Fruit fly (Drosophila melanogaster) whole organism, wandering third instar larva: ENCODE measurements around the gene Miga.

Experiments used
- Abd-B ChIP-seq: fragments of >200 bp; optimal IDR thresholded peaks from 2 replicates; lab custom pipeline; 2017; ENCODE audit warnings: missing biosample characterization, missing genetic modification characterization
- CG32264 ChIP-seq: fragments of 200-800 bp; sonication (Bioruptor generic); optimal IDR thresholded peaks from 2 replicates; lab custom pipeline; 2016; ENCODE audit warnings: missing biosample characterization, missing genetic modification characterization
- CG9705 ChIP-seq: fragments of 200-800 bp; sonication (Bioruptor generic); optimal IDR thresholded peaks from 2 replicates; lab custom pipeline; 2018; ENCODE audit warnings: missing biosample characterization, mild to moderate bottlenecking, missing genetic modification characterization
- CrebA ChIP-seq: fragments of 200-800 bp; sonication (Bioruptor generic); optimal IDR thresholded peaks from 2 replicates; lab custom pipeline; 2016; ENCODE audit warnings: missing biosample characterization, mild to moderate bottlenecking, missing genetic modification characterization, borderline replicate concordance
- Dfd ChIP-seq: fragments of >200 bp; optimal IDR thresholded peaks from 2 replicates; lab custom pipeline; 2017; ENCODE audit warnings: missing biosample characterization, missing genetic modification characterization
- Dif ChIP-seq: fragments of 200-275, 200-300 bp; sonication (Bioruptor generic); optimal IDR thresholded peaks from 2 replicates; lab custom pipeline; 2018; ENCODE audit warnings: missing biosample characterization, missing genetic modification characterization; ENCODE audit not compliant: partially characterized antibody
- GATAd ChIP-seq: sonication (Bioruptor generic); optimal IDR thresholded peaks from 2 replicates; lab custom pipeline; 2016; ENCODE audit warnings: missing biosample characterization, missing genetic modification characterization
- HLH106 ChIP-seq: fragments of 200-800 bp; optimal IDR thresholded peaks from 3 replicates; lab custom pipeline; 2019; ENCODE audit warnings: missing biosample characterization, mild to moderate bottlenecking, missing genetic modification characterization, moderate library complexity
- Hr78 ChIP-seq: fragments of >200 bp; optimal IDR thresholded peaks from 2 replicates; lab custom pipeline; 2017; ENCODE audit warnings: missing biosample characterization, missing genetic modification characterization
- Hr83 ChIP-seq: fragments of 200-300 bp; sonication (Bioruptor generic); optimal IDR thresholded peaks from 2 replicates; lab custom pipeline; 2016; ENCODE audit warnings: missing biosample characterization, mild to moderate bottlenecking, missing genetic modification characterization, moderate library complexity; ENCODE audit not compliant: poor library complexity, severe bottlenecking
- Mio ChIP-seq: sonication (Bioruptor generic); optimal IDR thresholded peaks from 2 replicates; lab custom pipeline; 2016; ENCODE audit warnings: missing biosample characterization, missing genetic modification characterization
- Myc ChIP-seq: fragments of >200 bp; optimal IDR thresholded peaks from 2 replicates; lab custom pipeline; 2017
- N ChIP-seq: fragments of >200 bp; optimal IDR thresholded peaks from 2 replicates; lab custom pipeline; 2018; ENCODE audit warnings: missing biosample characterization, missing external identifiers, missing genetic modification characterization
- Rel ChIP-seq, 2 experiments: fragments of 200-800 bp; sonication (Bioruptor generic) in 1 of 2; optimal IDR thresholded peaks; 2 replicates in 1 of 2; 3 replicates in 1 of 2; lab custom pipeline; 2016 to 2019; ENCODE audit warnings: mild to moderate bottlenecking in 2 of 2, missing biosample characterization in 2 of 2, missing genetic modification characterization in 2 of 2, moderate library complexity in 1 of 2
- Vsx2 ChIP-seq: fragments of 200-300, 225-300 bp; sonication (Bioruptor generic); optimal IDR thresholded peaks from 2 replicates; lab custom pipeline; 2018; ENCODE audit warnings: missing biosample characterization, missing genetic modification characterization; ENCODE audit not compliant: partially characterized antibody
- br ChIP-seq: fragments of 200-800 bp; sonication (Bioruptor generic); optimal IDR thresholded peaks from 2 replicates; lab custom pipeline; 2016; ENCODE audit warnings: missing biosample characterization, missing genetic modification characterization
- brk ChIP-seq: fragments of 200-800 bp; sonication (Bioruptor generic); optimal IDR thresholded peaks from 2 replicates; lab custom pipeline; 2016; ENCODE audit warnings: missing biosample characterization, mild to moderate bottlenecking, missing genetic modification characterization
- dmrt93B ChIP-seq: fragments of 200-800 bp; sonication (Bioruptor generic); optimal IDR thresholded peaks from 2 replicates; lab custom pipeline; 2018; ENCODE audit warnings: missing biosample characterization, mild to moderate bottlenecking, missing genetic modification characterization
- dsf ChIP-seq: sonication (Bioruptor generic); optimal IDR thresholded peaks from 2 replicates; lab custom pipeline; 2016; ENCODE audit warnings: missing biosample characterization, missing genetic modification characterization, borderline replicate concordance
- ey ChIP-seq: fragments of 200-800 bp; sonication (Bioruptor generic); optimal IDR thresholded peaks from 2 replicates; lab custom pipeline; 2016; ENCODE audit warnings: missing biosample characterization, missing genetic modification characterization
- foxo ChIP-seq, 2 experiments: fragments of 200-800 bp; sonication (Bioruptor generic); optimal IDR thresholded peaks; 2 replicates in 1 of 2; 3 replicates in 1 of 2; lab custom pipeline; 2016 to 2017; ENCODE audit warnings: missing biosample characterization in 2 of 2, missing genetic modification characterization in 2 of 2
- fru ChIP-seq: fragments of 200-800 bp; sonication (Bioruptor generic); optimal IDR thresholded peaks from 3 replicates; lab custom pipeline; 2016; ENCODE audit warnings: missing biosample characterization, mild to moderate bottlenecking, missing genetic modification characterization
- jim ChIP-seq: fragments of 175-275, 200-325 bp; sonication (Bioruptor generic); optimal IDR thresholded peaks from 2 replicates; lab custom pipeline; 2016; ENCODE audit warnings: missing biosample characterization, mild to moderate bottlenecking, missing genetic modification characterization
- lola ChIP-seq: fragments of >200 bp; optimal IDR thresholded peaks from 2 replicates; lab custom pipeline; 2017; ENCODE audit warnings: missing biosample characterization, missing genetic modification characterization
- pan ChIP-seq: fragments of >200 bp; optimal IDR thresholded peaks from 2 replicates; lab custom pipeline; 2017
- psq ChIP-seq: fragments of 200-800 bp; sonication (Bioruptor generic); optimal IDR thresholded peaks from 3 replicates; lab custom pipeline; 2017; ENCODE audit warnings: missing biosample characterization, mild to moderate bottlenecking, missing genetic modification characterization, moderate library complexity
- sage ChIP-seq: fragments of 200-800 bp; sonication (Bioruptor generic); optimal IDR thresholded peaks from 2 replicates; lab custom pipeline; 2016; ENCODE audit warnings: missing biosample characterization, mild to moderate bottlenecking, missing genetic modification characterization
- sv ChIP-seq: fragments of 200-800 bp; sonication (Bioruptor generic); optimal IDR thresholded peaks from 3 replicates; lab custom pipeline; 2016; ENCODE audit warnings: missing biosample characterization, missing genetic modification characterization
- usp ChIP-seq: fragments of >200 bp; optimal IDR thresholded peaks from 2 replicates; lab custom pipeline; 2017; ENCODE audit warnings: missing biosample characterization, missing genetic modification characterization
- woc ChIP-seq: sonication (Bioruptor generic); optimal IDR thresholded peaks from 2 replicates; lab custom pipeline; 2016; ENCODE audit warnings: missing biosample characterization, mild to moderate bottlenecking, missing genetic modification characterization

Gene Miga

dm6 chrX:8464378-8465036 is 26.9 kb upstream of the Miga start, which contains the start of gene Sptr (continued):
- TF ChIP-seq dmrt93B (GFP tag; lab: Kevin White, UChicago), result peak; percentile 87
- peak; percentile 72 for TF ChIP-seq sv
- peak; percentile 92 for TF ChIP-seq psq (GFP tag; lab: Kevin White, UChicago)

- TF ChIP-seq foxo (GFP tag; optimal IDR thresholded peaks at IDR 0.05; lab: Kevin White, UChicago), result no peak
- no peak for TF ChIP-seq pan (lab: Kevin White, UChicago)
- TF ChIP-seq usp, result no peak
- TF ChIP-seq CG9705 (GFP tag; lab: Kevin White, UChicago), result no peak
- TF ChIP-seq Myc (lab: Kevin White, UChicago), result peak; percentile 63
- TF ChIP-seq Vsx2 (GFP tag; lab: Kevin White, UChicago), result no peak
- TF ChIP-seq HLH106 (tag; lab: Kevin White, UChicago), result no peak
- peak; percentile 13 for TF ChIP-seq sage (GFP tag; lab: Kevin White, UChicago)
- TF ChIP-seq Hr78, result no peak
- no peak for TF ChIP-seq dsf (GFP tag; lab: Kevin White, UChicago)
Measured at dm6 chrX:8461147-8461546, 23.5 kb upstream of the Miga start, which contains the start of gene Es2. Gene Es2, plus strand, starts transcription at chrX:8461479.

- no peak for TF ChIP-seq CG9705 (GFP tag; lab: Kevin White, UChicago)
- no peak for TF ChIP-seq CG32264 (GFP tag; lab: Kevin White, UChicago)
- no peak for TF ChIP-seq dmrt93B (GFP tag; lab: Kevin White, UChicago)
- TF ChIP-seq br, result no peak
- TF ChIP-seq Mio (GFP tag; lab: Kevin White, UChicago), result no peak
- no peak for TF ChIP-seq foxo (GFP tag; optimal IDR thresholded peaks at IDR 0.05; lab: Kevin White, UChicago)
- TF ChIP-seq Rel (GFP tag; optimal IDR thresholded peaks at IDR 0.05; lab: Kevin White, UChicago), result no peak
- TF ChIP-seq Rel (tag; optimal IDR thresholded peaks at IDR 0.05; lab: Kevin White, UChicago), result no peak
- TF ChIP-seq brk (GFP tag; lab: Kevin White, UChicago), result no peak
Measured at dm6 chrX:8460686-8461085, 23.1 kb upstream of the Miga start, which contains the start of gene CG15347. Gene CG15347, minus strand, starts transcription at chrX:8460898.

- no peak for TF ChIP-seq CG32264 (GFP tag; lab: Kevin White, UChicago)
- TF ChIP-seq Abd-B (GFP tag; lab: Kevin White, UChicago), result no peak
Measured at dm6 chrX:8460232-8460631, 22.6 kb upstream of the Miga start.

- TF ChIP-seq CG9705 (GFP tag; lab: Kevin White, UChicago) (no peak), psq (GFP tag; lab: Kevin White, UChicago) (no peak), Dfd (no peak), CrebA (GFP tag; lab: Kevin White, UChicago) (no peak), Hr83 (GFP tag; lab: Kevin White, UChicago) (no peak), woc (no peak), ey (no peak), GATAd (GFP tag; lab: Kevin White, UChicago) (no peak), br (no peak)
Measured at dm6 chrX:8459452-8460040, 21.9 kb upstream of the Miga start.

- TF ChIP-seq ey (no peak), lola (GFP tag; lab: Kevin White, UChicago) (no peak), dsf (GFP tag; lab: Kevin White, UChicago) (no peak), fru (no peak), N (no peak), jim (GFP tag; lab: Kevin White, UChicago) (no peak), Dif (GFP tag; lab: Kevin White, UChicago) (no peak), woc (no peak), Myc (lab: Kevin White, UChicago) (no peak)
Measured at dm6 chrX:8457532-8457931, 19.9 kb upstream of the Miga start, which contains the start of gene CG32713. Gene CG32713, minus strand, starts transcription at chrX:8457632.
